Fruit fly (Drosophila melanogaster) whole organism, wandering third instar larva: Measurements from ENCODE around the gene CG12640.
A peak's percentile ranks its signal among the peaks of the same experiment; 100 is the strongest.

Experiments used
- Abd-B ChIP-seq: fragments of >200 bp; optimal IDR thresholded peaks from 2 replicates; lab custom pipeline; 2017; ENCODE audit warnings: missing biosample characterization, missing genetic modification characterization
- CG32264 ChIP-seq: fragments of 200-800 bp; sonication (Bioruptor generic); optimal IDR thresholded peaks from 2 replicates; lab custom pipeline; 2016; ENCODE audit warnings: missing biosample characterization, missing genetic modification characterization
- CG9705 ChIP-seq: fragments of 200-800 bp; sonication (Bioruptor generic); optimal IDR thresholded peaks from 2 replicates; lab custom pipeline; 2018; ENCODE audit warnings: missing biosample characterization, mild to moderate bottlenecking, missing genetic modification characterization
- CrebA ChIP-seq: fragments of 200-800 bp; sonication (Bioruptor generic); optimal IDR thresholded peaks from 2 replicates; lab custom pipeline; 2016; ENCODE audit warnings: missing biosample characterization, mild to moderate bottlenecking, missing genetic modification characterization, borderline replicate concordance
- Dfd ChIP-seq: fragments of >200 bp; optimal IDR thresholded peaks from 2 replicates; lab custom pipeline; 2017; ENCODE audit warnings: missing biosample characterization, missing genetic modification characterization
- Dif ChIP-seq: fragments of 200-275, 200-300 bp; sonication (Bioruptor generic); optimal IDR thresholded peaks from 2 replicates; lab custom pipeline; 2018; ENCODE audit warnings: missing biosample characterization, missing genetic modification characterization; ENCODE audit not compliant: partially characterized antibody
- GATAd ChIP-seq: sonication (Bioruptor generic); optimal IDR thresholded peaks from 2 replicates; lab custom pipeline; 2016; ENCODE audit warnings: missing biosample characterization, missing genetic modification characterization
- HLH106 ChIP-seq: fragments of 200-800 bp; optimal IDR thresholded peaks from 3 replicates; lab custom pipeline; 2019; ENCODE audit warnings: missing biosample characterization, mild to moderate bottlenecking, missing genetic modification characterization, moderate library complexity
- Hnf4 ChIP-seq: fragments of 200-800 bp; sonication (Bioruptor generic); optimal IDR thresholded peaks from 2 replicates; lab custom pipeline; 2016; ENCODE audit warnings: missing biosample characterization, mild to moderate bottlenecking, missing genetic modification characterization
- Hr78 ChIP-seq: fragments of >200 bp; optimal IDR thresholded peaks from 2 replicates; lab custom pipeline; 2017; ENCODE audit warnings: missing biosample characterization, missing genetic modification characterization
- Hr83 ChIP-seq: fragments of 200-300 bp; sonication (Bioruptor generic); optimal IDR thresholded peaks from 2 replicates; lab custom pipeline; 2016; ENCODE audit warnings: missing biosample characterization, mild to moderate bottlenecking, missing genetic modification characterization, moderate library complexity; ENCODE audit not compliant: poor library complexity, severe bottlenecking
- Jra ChIP-seq: sonication (Bioruptor generic); optimal IDR thresholded peaks from 2 replicates; lab custom pipeline; 2016; ENCODE audit warnings: missing biosample characterization, missing genetic modification characterization
- Mio ChIP-seq: sonication (Bioruptor generic); optimal IDR thresholded peaks from 2 replicates; lab custom pipeline; 2016; ENCODE audit warnings: missing biosample characterization, missing genetic modification characterization
- Myc ChIP-seq: fragments of >200 bp; optimal IDR thresholded peaks from 2 replicates; lab custom pipeline; 2017
- N ChIP-seq: fragments of >200 bp; optimal IDR thresholded peaks from 2 replicates; lab custom pipeline; 2018; ENCODE audit warnings: missing biosample characterization, missing external identifiers, missing genetic modification characterization
- OdsH ChIP-seq: fragments of 200-800 bp; sonication (Bioruptor generic); optimal IDR thresholded peaks from 2 replicates; lab custom pipeline; 2016; ENCODE audit warnings: missing biosample characterization, mild to moderate bottlenecking, missing genetic modification characterization
- Rel ChIP-seq, 2 experiments: fragments of 200-800 bp; sonication (Bioruptor generic) in 1 of 2; optimal IDR thresholded peaks; 2 replicates in 1 of 2; 3 replicates in 1 of 2; lab custom pipeline; 2016 to 2019; ENCODE audit warnings: mild to moderate bottlenecking in 2 of 2, missing biosample characterization in 2 of 2, missing genetic modification characterization in 2 of 2, moderate library complexity in 1 of 2
- Sp1 ChIP-seq: fragments of 200-800 bp; sonication (Bioruptor generic); optimal IDR thresholded peaks from 3 replicates; lab custom pipeline; 2019; ENCODE audit warnings: missing biosample characterization, mild to moderate bottlenecking, missing genetic modification characterization, moderate library complexity
- Vsx2 ChIP-seq: fragments of 200-300, 225-300 bp; sonication (Bioruptor generic); optimal IDR thresholded peaks from 2 replicates; lab custom pipeline; 2018; ENCODE audit warnings: missing biosample characterization, missing genetic modification characterization; ENCODE audit not compliant: partially characterized antibody
- br ChIP-seq: fragments of 200-800 bp; sonication (Bioruptor generic); optimal IDR thresholded peaks from 2 replicates; lab custom pipeline; 2016; ENCODE audit warnings: missing biosample characterization, missing genetic modification characterization
- brk ChIP-seq: fragments of 200-800 bp; sonication (Bioruptor generic); optimal IDR thresholded peaks from 2 replicates; lab custom pipeline; 2016; ENCODE audit warnings: missing biosample characterization, mild to moderate bottlenecking, missing genetic modification characterization
- dl ChIP-seq, 2 experiments: fragments of 175-275, 200-275 bp in 1 of 2; fragments of 200-275 bp in 1 of 2; sonication (Bioruptor generic); optimal IDR thresholded peaks; lab custom pipeline; 2018; ENCODE audit warnings: mild to moderate bottlenecking in 2 of 2, missing biosample characterization in 2 of 2, missing genetic modification characterization in 2 of 2, moderate library complexity in 2 of 2; ENCODE audit not compliant: partially characterized antibody in 2 of 2, insufficient read depth in 1 of 2
- dmrt93B ChIP-seq: fragments of 200-800 bp; sonication (Bioruptor generic); optimal IDR thresholded peaks from 2 replicates; lab custom pipeline; 2018; ENCODE audit warnings: missing biosample characterization, mild to moderate bottlenecking, missing genetic modification characterization
- dsf ChIP-seq: sonication (Bioruptor generic); optimal IDR thresholded peaks from 2 replicates; lab custom pipeline; 2016; ENCODE audit warnings: missing biosample characterization, missing genetic modification characterization, borderline replicate concordance
- ey ChIP-seq: fragments of 200-800 bp; sonication (Bioruptor generic); optimal IDR thresholded peaks from 2 replicates; lab custom pipeline; 2016; ENCODE audit warnings: missing biosample characterization, missing genetic modification characterization
- foxo ChIP-seq, 2 experiments: fragments of 200-800 bp; sonication (Bioruptor generic); optimal IDR thresholded peaks; 2 replicates in 1 of 2; 3 replicates in 1 of 2; lab custom pipeline; 2016 to 2017; ENCODE audit warnings: missing biosample characterization in 2 of 2, missing genetic modification characterization in 2 of 2
- fru ChIP-seq: fragments of 200-800 bp; sonication (Bioruptor generic); optimal IDR thresholded peaks from 3 replicates; lab custom pipeline; 2016; ENCODE audit warnings: missing biosample characterization, mild to moderate bottlenecking, missing genetic modification characterization
- h ChIP-seq: fragments of 200-800 bp; sonication (Bioruptor generic); optimal IDR thresholded peaks from 3 replicates; lab custom pipeline; 2016; ENCODE audit warnings: missing biosample characterization, mild to moderate bottlenecking, missing genetic modification characterization
- jim ChIP-seq: fragments of 175-275, 200-325 bp; sonication (Bioruptor generic); optimal IDR thresholded peaks from 2 replicates; lab custom pipeline; 2016; ENCODE audit warnings: missing biosample characterization, mild to moderate bottlenecking, missing genetic modification characterization
- lola ChIP-seq: fragments of >200 bp; optimal IDR thresholded peaks from 2 replicates; lab custom pipeline; 2017; ENCODE audit warnings: missing biosample characterization, missing genetic modification characterization
- pan ChIP-seq: fragments of >200 bp; optimal IDR thresholded peaks from 2 replicates; lab custom pipeline; 2017
- psq ChIP-seq: fragments of 200-800 bp; sonication (Bioruptor generic); optimal IDR thresholded peaks from 3 replicates; lab custom pipeline; 2017; ENCODE audit warnings: missing biosample characterization, mild to moderate bottlenecking, missing genetic modification characterization, moderate library complexity
- rgr ChIP-seq: fragments of 200-800 bp; sonication (Bioruptor generic); optimal IDR thresholded peaks from 3 replicates; lab custom pipeline; 2016; ENCODE audit warnings: missing biosample characterization, mild to moderate bottlenecking, missing genetic modification characterization
- sage ChIP-seq: fragments of 200-800 bp; sonication (Bioruptor generic); optimal IDR thresholded peaks from 2 replicates; lab custom pipeline; 2016; ENCODE audit warnings: missing biosample characterization, mild to moderate bottlenecking, missing genetic modification characterization
- sv ChIP-seq: fragments of 200-800 bp; sonication (Bioruptor generic); optimal IDR thresholded peaks from 3 replicates; lab custom pipeline; 2016; ENCODE audit warnings: missing biosample characterization, missing genetic modification characterization
- tai ChIP-seq: sonication (Bioruptor generic); optimal IDR thresholded peaks from 2 replicates; lab custom pipeline; 2016; ENCODE audit warnings: missing biosample characterization, missing genetic modification characterization
- usp ChIP-seq: fragments of >200 bp; optimal IDR thresholded peaks from 2 replicates; lab custom pipeline; 2017; ENCODE audit warnings: missing biosample characterization, missing genetic modification characterization
- woc ChIP-seq: sonication (Bioruptor generic); optimal IDR thresholded peaks from 2 replicates; lab custom pipeline; 2016; ENCODE audit warnings: missing biosample characterization, mild to moderate bottlenecking, missing genetic modification characterization

CG12640 gene

dm6 chrX:10463056-10463710, 30.6 kb upstream of the CG12640 start:
- TF ChIP-seq ey (GFP tag; lab: Kevin White, UChicago) (peak; percentile 0), foxo (GFP tag; optimal IDR thresholded peaks at IDR 0.05; lab: Kevin White, UChicago) (peak in 1 of 2 experiments; percentile 42), Hnf4 (GFP tag; lab: Kevin White, UChicago) (no peak), Rel (GFP tag; optimal IDR thresholded peaks at IDR 0.05; lab: Kevin White, UChicago) (no peak), Rel (tag; optimal IDR thresholded peaks at IDR 0.05; lab: Kevin White, UChicago) (peak; percentile 5), h (GFP tag; lab: Kevin White, UChicago) (peak; percentile 19), Sp1 (GFP tag; lab: Kevin White, UChicago) (peak; percentile 14), HLH106 (tag; lab: Kevin White, UChicago) (peak; percentile 16), woc (no peak), Hr83 (GFP tag; lab: Kevin White, UChicago) (peak; percentile 36), fru (GFP tag; lab: Kevin White, UChicago) (peak; percentile 29), Jra (GFP tag; lab: Kevin White, UChicago) (no peak)
- TF ChIP-seq, all 38 proteins: peak for 8

dm6 chrX:10461938-10462337, 29.3 kb upstream of the CG12640 start:
- TF ChIP-seq Sp1 (GFP tag; lab: Kevin White, UChicago) (peak; percentile 3), Jra (GFP tag; lab: Kevin White, UChicago) (no peak), rgr (peak; percentile 14), sage (no peak)

- peak; percentile 90 for TF ChIP-seq Hr83 (GFP tag; lab: Kevin White, UChicago)
- no peak for TF ChIP-seq usp (GFP tag; lab: Kevin White, UChicago)
- TF ChIP-seq lola (GFP tag; lab: Kevin White, UChicago): no peak
- peak; percentile 75 for TF ChIP-seq rgr
- TF ChIP-seq foxo (GFP tag; optimal IDR thresholded peaks at IDR 0.05; lab: Kevin White, UChicago): peak in 1 of 2 experiments; percentile 83
- no peak for TF ChIP-seq Abd-B (GFP tag; lab: Kevin White, UChicago)
- TF ChIP-seq Rel (GFP tag; optimal IDR thresholded peaks at IDR 0.05; lab: Kevin White, UChicago): no peak
- TF ChIP-seq Rel (tag; optimal IDR thresholded peaks at IDR 0.05; lab: Kevin White, UChicago): peak; percentile 65
- no peak for TF ChIP-seq Mio (GFP tag; lab: Kevin White, UChicago)
- TF ChIP-seq OdsH (GFP tag; lab: Kevin White, UChicago): peak; percentile 55
- no peak for TF ChIP-seq Jra (GFP tag; lab: Kevin White, UChicago)
- no peak for TF ChIP-seq Hr78 (GFP tag; lab: Kevin White, UChicago)
- TF ChIP-seq N (GFP tag; lab: Kevin White, UChicago): no peak
- peak; percentile 62 for TF ChIP-seq fru (GFP tag; lab: Kevin White, UChicago)
- peak; percentile 51 for TF ChIP-seq dmrt93B (GFP tag; lab: Kevin White, UChicago)
- TF ChIP-seq sv (GFP tag; lab: Kevin White, UChicago): peak; percentile 51
- no peak for TF ChIP-seq CrebA (GFP tag; lab: Kevin White, UChicago)
- TF ChIP-seq HLH106 (tag; lab: Kevin White, UChicago): peak; percentile 66
- no peak for TF ChIP-seq GATAd (GFP tag; lab: Kevin White, UChicago)
- peak; percentile 31 for TF ChIP-seq sage
- TF ChIP-seq psq: peak; percentile 46
- no peak for TF ChIP-seq jim (GFP tag; lab: Kevin White, UChicago)
- peak; percentile 53 for TF ChIP-seq br
- TF ChIP-seq ey (GFP tag; lab: Kevin White, UChicago): peak; percentile 48
- TF ChIP-seq brk (GFP tag; lab: Kevin White, UChicago): no peak
- no peak for TF ChIP-seq tai
- TF ChIP-seq CG9705 (GFP tag; lab: Kevin White, UChicago): peak; percentile 58
- peak; percentile 77 for TF ChIP-seq h (GFP tag; lab: Kevin White, UChicago)
- TF ChIP-seq Dif: no peak
- peak; percentile 56 for TF ChIP-seq Sp1 (GFP tag; lab: Kevin White, UChicago)
- TF ChIP-seq Dfd (GFP tag; lab: Kevin White, UChicago): no peak
- TF ChIP-seq CG32264 (GFP tag; lab: Kevin White, UChicago): no peak
- TF ChIP-seq Hnf4 (GFP tag; lab: Kevin White, UChicago): no peak
- TF ChIP-seq woc: peak; percentile 11
- TF ChIP-seq dsf (GFP tag; lab: Kevin White, UChicago): peak; percentile 39
- no peak for TF ChIP-seq pan (lab: Kevin White, UChicago)
- no peak for TF ChIP-seq Vsx2 (GFP tag; lab: Kevin White, UChicago)
- TF ChIP-seq Myc (lab: Kevin White, UChicago): peak; percentile 45
- no peak for TF ChIP-seq dl (GFP tag; optimal IDR thresholded peaks at IDR 0.05; lab: Kevin White, UChicago; ENCODE audit: insufficient read depth in 1 of 2, partially characterized antibody in 2 of 2)
Measured at dm6 chrX:10460506-10461114, 28.0 kb upstream of the CG12640 start, which contains the start of gene Neb-cGP. Neb-cGP (plus strand) TSS chrX:10460736.
